Worm (Caenorhabditis elegans) whole organism, L4 larva: Measurements from ENCODE around the gene ZK370.4.

Experiments used
- F10B5.3 ChIP-seq: sonication (generic microtip); optimal IDR thresholded peaks from 2 replicates; lab custom pipeline; 2016; ENCODE audit warnings: mild to moderate bottlenecking, missing genetic modification characterization, missing compliant biosample characterization
- R02D3.7 ChIP-seq: fragments of 150-350 bp; sonication (generic microtip); optimal IDR thresholded peaks from 3 replicates; lab custom pipeline; 2014; ENCODE audit warnings: missing biosample characterization, missing genetic modification characterization
- T20F7.1 ChIP-seq: fragments of 200-800 bp; sonication (Bioruptor generic); optimal IDR thresholded peaks from 2 replicates; lab custom pipeline; 2018; ENCODE audit warnings: mild to moderate bottlenecking, missing genetic modification characterization, missing compliant biosample characterization
- Y75B8A.6 ChIP-seq: fragments of 200-800 bp; sonication (Bioruptor generic); IDR thresholded peaks from 2 replicates; pipeline ENCODE4 v1.3.6; 2022; ENCODE audit warnings: missing genetic modification reagents, missing genetic modification characterization, missing compliant biosample characterization
- ZK546.5 ChIP-seq, 2 experiments: sonication (generic microtip); optimal IDR thresholded peaks; 2 replicates each; lab custom pipeline; 2017; ENCODE audit warnings: missing biosample characterization in 2 of 2, missing genetic modification characterization in 2 of 2
- aha-1 ChIP-seq: fragments of 150-350 bp; peaks from one replicate; lab custom pipeline; 2014; ENCODE audit warnings: missing biosample characterization, missing genetic modification characterization
- aly-2 ChIP-seq: sonication (generic microtip); optimal IDR thresholded peaks from 2 replicates; lab custom pipeline; 2018; ENCODE audit warnings: missing biosample characterization, missing genetic modification characterization
- ceh-32 ChIP-seq: sonication (generic microtip); optimal IDR thresholded peaks from 2 replicates; lab custom pipeline; 2016; ENCODE audit warnings: mild to moderate bottlenecking, missing genetic modification characterization, missing compliant biosample characterization; ENCODE audit not compliant: poor library complexity
- cey-2 ChIP-seq: sonication (generic microtip); optimal IDR thresholded peaks from 3 replicates; lab custom pipeline; 2017; ENCODE audit warnings: missing genetic modification characterization, mild to moderate bottlenecking, missing compliant biosample characterization, antibody characterized with exemption, borderline replicate concordance; ENCODE audit not compliant: insufficient read depth
- ctbp-1 ChIP-seq: fragments of 200-800 bp; sonication (Bioruptor generic); IDR thresholded peaks from 2 replicates; pipeline ENCODE4 v1.3.6; 2022; ENCODE audit warnings: missing genetic modification reagents, missing genetic modification characterization, missing compliant biosample characterization
- daf-8 ChIP-seq: fragments of 200-800 bp; sonication (Bioruptor generic); IDR thresholded peaks from 2 replicates; pipeline ENCODE4 v1.3.6; 2022; ENCODE audit warnings: missing genetic modification characterization, missing compliant biosample characterization
- dmd-6 ChIP-seq: fragments of 200-800 bp; sonication (Bioruptor generic); IDR thresholded peaks from 2 replicates; pipeline ENCODE4 v1.3.6; 2022; ENCODE audit warnings: missing genetic modification reagents, missing genetic modification characterization, missing compliant biosample characterization
- dve-1 ChIP-seq: sonication (generic microtip); optimal IDR thresholded peaks from 2 replicates; lab custom pipeline; 2017; ENCODE audit warnings: antibody characterized with exemption, mild to moderate bottlenecking, missing genetic modification characterization, missing compliant biosample characterization; ENCODE audit not compliant: insufficient read depth
- hlh-30 ChIP-seq: sonication (generic microtip); optimal IDR thresholded peaks from 2 replicates; lab custom pipeline; 2017; ENCODE audit warnings: antibody characterized with exemption, mild to moderate bottlenecking, missing genetic modification characterization, missing compliant biosample characterization; ENCODE audit not compliant: insufficient read depth
- hmg-1.1 ChIP-seq: fragments of 200-800 bp; sonication (Bioruptor generic); IDR thresholded peaks from 2 replicates; pipeline ENCODE4 v1.3.6; 2022; ENCODE audit warnings: missing genetic modification reagents, missing genetic modification characterization, missing compliant biosample characterization
- jun-1 ChIP-seq: fragments of 150-350 bp; optimal IDR thresholded peaks from 2 replicates; lab custom pipeline; 2014; ENCODE audit warnings: missing biosample characterization, missing genetic modification reagents, missing genetic modification characterization
- lim-7 ChIP-seq: fragments of 200-800 bp; sonication (Bioruptor generic); IDR thresholded peaks from 2 replicates; pipeline ENCODE4 v1.3.6; 2022; ENCODE audit warnings: missing genetic modification characterization, missing compliant biosample characterization
- lin-1 ChIP-seq: fragments of 200-800 bp; sonication (Bioruptor generic); IDR thresholded peaks from 2 replicates; pipeline ENCODE4 v1.3.6; 2022; ENCODE audit warnings: missing genetic modification reagents, missing genetic modification characterization, missing compliant biosample characterization
- lin-15B ChIP-seq: fragments of 150-350 bp; sonication (generic microtip); optimal IDR thresholded peaks from 3 replicates; lab custom pipeline; 2014; ENCODE audit warnings: missing biosample characterization, missing genetic modification characterization
- lir-3 ChIP-seq: sonication (generic microtip); optimal IDR thresholded peaks from 2 replicates; lab custom pipeline; 2016; ENCODE audit warnings: mild to moderate bottlenecking, missing genetic modification characterization, missing compliant biosample characterization
- madf-5 ChIP-seq, 2 experiments: fragments of 200-800 bp; sonication (Bioruptor generic); IDR thresholded peaks; 2 replicates each; pipeline ENCODE4 v1.3.6; 2022; ENCODE audit warnings: missing compliant biosample characterization in 2 of 2, missing genetic modification characterization in 2 of 2
- mes-2 ChIP-seq: sonication (generic microtip); optimal IDR thresholded peaks from 2 replicates; lab custom pipeline; 2016; ENCODE audit warnings: missing genotype, mild to moderate bottlenecking, missing genetic modification characterization, missing compliant biosample characterization; ENCODE audit not compliant: poor library complexity, severe bottlenecking
- mxl-2 ChIP-seq: fragments of 200-800 bp; sonication (Bioruptor generic); conservative IDR thresholded peaks from 2 replicates; pipeline ENCODE4 v1.3.6; 2022; ENCODE audit warnings: missing genetic modification reagents, missing genetic modification characterization, missing compliant biosample characterization
- nhr-28 ChIP-seq: fragments of 150-350 bp; optimal IDR thresholded peaks from 2 replicates; lab custom pipeline; 2014; ENCODE audit warnings: missing biosample characterization, missing genetic modification characterization
- nhr-6 ChIP-seq: fragments of 150-350 bp; optimal IDR thresholded peaks from 2 replicates; lab custom pipeline; 2014; ENCODE audit warnings: missing biosample characterization, missing genetic modification characterization
- pha-4 ChIP-seq, 2 experiments: fragments of 150-350 bp in 1 of 2; fragments of 200-800 bp in 1 of 2; sonication (Bioruptor generic) in 1 of 2; IDR thresholded peaks in 1 of 2; optimal IDR thresholded peaks in 1 of 2; 2 replicates each; pipeline versions ENCODE4 v1.3.6 to Lab custom; 2014 to 2022; ENCODE audit warnings: missing genetic modification characterization in 2 of 2, missing genetic modification reagents in 2 of 2, missing biosample characterization in 1 of 2, missing compliant biosample characterization in 1 of 2
- saeg-2 ChIP-seq: fragments of 200-800 bp; sonication (Bioruptor generic); IDR thresholded peaks from 2 replicates; pipeline ENCODE4 v1.3.6; 2022; ENCODE audit warnings: missing genetic modification reagents, missing genetic modification characterization, missing compliant biosample characterization
- spr-3 ChIP-seq: fragments of 200-800 bp; sonication (Bioruptor generic); optimal IDR thresholded peaks from 2 replicates; lab custom pipeline; 2018; ENCODE audit warnings: mild to moderate bottlenecking, missing genetic modification characterization, missing compliant biosample characterization
- tra-1 ChIP-seq: fragments of 200-800 bp; sonication (Bioruptor generic); IDR thresholded peaks from 2 replicates; pipeline ENCODE4 v1.3.6; 2022; ENCODE audit warnings: missing genetic modification reagents, missing genetic modification characterization, missing compliant biosample characterization
- unc-130 ChIP-seq: sonication (generic microtip); optimal IDR thresholded peaks from 2 replicates; lab custom pipeline; 2016; ENCODE audit warnings: missing genetic modification reagents, missing genetic modification characterization, missing compliant biosample characterization
- unc-62 ChIP-seq, 3 experiments: fragments of 150-350 bp in 1 of 3; sonication (generic microtip); optimal IDR thresholded peaks in 2 of 3; peaks in 1 of 3; 1 replicate in 1 of 3; 2 replicates in 2 of 3; lab custom pipeline; 2014 to 2017; ENCODE audit warnings: missing biosample characterization in 3 of 3, missing genetic modification characterization in 3 of 3, missing genetic modification reagents in 3 of 3, missing genotype in 1 of 3
- zfp-2 ChIP-seq: sonication (generic microtip); optimal IDR thresholded peaks from 2 replicates; lab custom pipeline; 2016; ENCODE audit warnings: mild to moderate bottlenecking, missing genetic modification characterization, missing compliant biosample characterization
- zip-11 ChIP-seq: fragments of 200-800 bp; sonication (Bioruptor generic); IDR thresholded peaks from 2 replicates; pipeline ENCODE4 v1.3.6; 2022; ENCODE audit warnings: missing genetic modification characterization, missing compliant biosample characterization
- ztf-11 ChIP-seq: fragments of 150-350 bp; optimal IDR thresholded peaks from 2 replicates; lab custom pipeline; 2014; ENCODE audit warnings: missing biosample characterization, missing genetic modification characterization

ZK370.4 gene

ce11 chrIII:8731973-8732372 is 763 bp upstream of the ZK370.4 start (continued):
- no peak for TF ChIP-seq Y75B8A.6 (GFP tag; lab: Robert Waterston, UW)
- no peak for TF ChIP-seq lir-3
- TF ChIP-seq T20F7.1: no peak
- TF ChIP-seq nhr-28 (tag; lab: Kevin White, UChicago): peak; percentile 64
- TF ChIP-seq R02D3.7 (tag; lab: Kevin White, UChicago): no peak
- peak; percentile 19 for TF ChIP-seq mes-2 (tag; lab: Kevin White, UChicago)
- no peak for TF ChIP-seq F10B5.3 (tag; lab: Kevin White, UChicago)
- TF ChIP-seq nhr-6: no peak
- no peak for TF ChIP-seq zfp-2
- no peak for TF ChIP-seq ZK546.5 (tag; optimal IDR thresholded peaks at IDR 0.05; lab: Kevin White, UChicago)
- peak; percentile 82 for TF ChIP-seq hlh-30 (tag; lab: Kevin White, UChicago)
- peak; percentile 32; the same call in 1 of the 2 replicates for TF ChIP-seq tra-1 (GFP tag; lab: Robert Waterston, UW)
- TF ChIP-seq cey-2 (tag; lab: Kevin White, UChicago): peak; percentile 37
- TF ChIP-seq mxl-2 (GFP tag; lab: Robert Waterston, UW): no peak

ce11 chrIII:8726019-8726894 is 5.0 kb downstream of the ZK370.4 start:
- TF ChIP-seq aha-1 (tag; lab: Kevin White, UChicago) (peak; percentile 60), unc-62 (GFP tag; optimal IDR thresholded peaks at IDR 0.05 in 1 of 2; lab: Kevin White, UChicago) (peak in 1 of 2 experiments; percentile 98), unc-62 (tag; optimal IDR thresholded peaks at IDR 0.05; lab: Kevin White, UChicago) (no peak), jun-1 (no peak), nhr-28 (tag; lab: Kevin White, UChicago) (no peak), madf-5 (GFP tag; IDR thresholded peaks at IDR 0.05; lab: Robert Waterston, UW) (no peak)

ce11 chrIII:8725224-8725623 is 6.0 kb downstream of the ZK370.4 start:
- no peak for TF ChIP-seq lim-7 (GFP tag; lab: Robert Waterston, UW)
- no peak for TF ChIP-seq daf-8 (GFP tag; lab: Robert Waterston, UW)
- TF ChIP-seq jun-1: no peak
- no peak for TF ChIP-seq ceh-32 (tag; lab: Kevin White, UChicago)
- no peak for TF ChIP-seq lir-3
- no peak for TF ChIP-seq dve-1 (tag; lab: Kevin White, UChicago)
- TF ChIP-seq pha-4 (GFP tag; IDR thresholded peaks at IDR 0.05; lab: Robert Waterston, UW): no peak
- no peak for TF ChIP-seq pha-4 (tag; optimal IDR thresholded peaks at IDR 0.05; lab: Kevin White, UChicago)
- TF ChIP-seq zip-11: no peak
- TF ChIP-seq hmg-1.1: no peak
- no peak for TF ChIP-seq lin-1 (GFP tag; lab: Robert Waterston, UW)
- no peak for TF ChIP-seq hlh-30 (tag; lab: Kevin White, UChicago)
- no peak for TF ChIP-seq ztf-11 (tag; lab: Kevin White, UChicago)
- no peak for TF ChIP-seq dmd-6 (GFP tag; lab: Robert Waterston, UW)
- no peak for TF ChIP-seq ctbp-1 (GFP tag; lab: Robert Waterston, UW)
- no peak for TF ChIP-seq saeg-2
- TF ChIP-seq spr-3 (GFP tag; lab: Kevin White, UChicago): no peak
- TF ChIP-seq nhr-28 (tag; lab: Kevin White, UChicago): no peak
- no peak for TF ChIP-seq unc-130 (GFP tag; lab: Kevin White, UChicago)
- no peak for TF ChIP-seq aly-2
- TF ChIP-seq lin-15B (tag; lab: Kevin White, UChicago): no peak
- TF ChIP-seq, all 104 proteins: peak for 0
